Fruit fly (Drosophila melanogaster) whole organism, embryonic: ENCODE measurements around the gene CG4462.

Experiments
- ATbp ChIP-seq: fragments of 200-800 bp; sonication (Bioruptor generic); optimal IDR thresholded peaks from 2 replicates; lab custom pipeline; 2017; ENCODE audit warnings: missing biosample characterization, mild to moderate bottlenecking, missing genetic modification characterization, missing genetic modification reagents
- Atf6 ChIP-seq: fragments of 200-800 bp; sonication (Bioruptor generic); IDR thresholded peaks from 2 replicates; pipeline ENCODE4 v1.3.6; 2022; ENCODE audit warnings: missing biosample characterization, missing genetic modification characterization
- CG11504 ChIP-seq: fragments of 200-800 bp; sonication (Bioruptor generic); optimal IDR thresholded peaks from 3 replicates; lab custom pipeline; 2019; ENCODE audit warnings: missing biosample characterization, mild to moderate bottlenecking, missing genetic modification characterization, moderate library complexity
- CG12659 ChIP-seq: fragments of 200-800 bp; sonication (Bioruptor generic); optimal IDR thresholded peaks from 3 replicates; lab custom pipeline; 2017; ENCODE audit warnings: mild to moderate bottlenecking, missing biosample characterization, missing genetic modification reagents, missing genetic modification characterization
- CG13624 ChIP-seq: fragments of 200-800 bp; sonication (Bioruptor generic); optimal IDR thresholded peaks from 2 replicates; lab custom pipeline; 2016; ENCODE audit warnings: missing biosample characterization, missing genetic modification characterization
- CG14860 ChIP-seq: fragments of 200-800 bp; sonication (Bioruptor generic); IDR thresholded peaks from 3 replicates; pipeline ENCODE4 v1.3.6; 2022; ENCODE audit warnings: missing biosample characterization, missing genetic modification characterization; ENCODE audit not compliant: partially characterized antibody
- CG1832 ChIP-seq: fragments of 200-800 bp; sonication (Bioruptor generic); optimal IDR thresholded peaks from 2 replicates; lab custom pipeline; 2017; ENCODE audit warnings: missing biosample characterization, mild to moderate bottlenecking, missing genetic modification characterization, inconsistent platforms
- CG18599 ChIP-seq: fragments of 200-800 bp; sonication (Bioruptor generic); optimal IDR thresholded peaks from 3 replicates; lab custom pipeline; 2017; ENCODE audit warnings: missing biosample characterization, missing genetic modification characterization, mild to moderate bottlenecking, moderate library complexity, missing genetic modification reagents
- CG2116 ChIP-seq: fragments of 200-800 bp; sonication (Bioruptor generic); optimal IDR thresholded peaks from 3 replicates; lab custom pipeline; 2018; ENCODE audit warnings: missing biosample characterization, mild to moderate bottlenecking, missing genetic modification characterization
- CG2120 ChIP-seq: fragments of 200-800 bp; sonication (Bioruptor generic); optimal IDR thresholded peaks from 3 replicates; lab custom pipeline; 2016; ENCODE audit warnings: missing biosample characterization, missing genetic modification characterization
- CG31441 ChIP-seq: fragments of 200-800 bp; sonication (Bioruptor generic); IDR thresholded peaks from 2 replicates; pipeline ENCODE4 v1.3.6; 2022; ENCODE audit warnings: missing biosample characterization, missing genetic modification characterization
- CG33213 ChIP-seq: fragments of 200-800 bp; sonication (Bioruptor generic); optimal IDR thresholded peaks from 3 replicates; lab custom pipeline; 2016; ENCODE audit warnings: missing biosample characterization, missing genetic modification characterization
- CG7271 ChIP-seq: fragments of 200-800 bp; sonication (Bioruptor generic); optimal IDR thresholded peaks from 2 replicates; lab custom pipeline; 2018; ENCODE audit warnings: missing biosample characterization, mild to moderate bottlenecking, missing genetic modification characterization, moderate library complexity
- CG7745 ChIP-seq: fragments of 200-800 bp; sonication (Bioruptor generic); optimal IDR thresholded peaks from 2 replicates; lab custom pipeline; 2018; ENCODE audit warnings: missing biosample characterization, mild to moderate bottlenecking, missing genetic modification characterization, moderate library complexity
- CG8281 ChIP-seq: fragments of 200-800 bp; sonication (Bioruptor generic); optimal IDR thresholded peaks from 2 replicates; lab custom pipeline; 2018; ENCODE audit warnings: missing biosample characterization, mild to moderate bottlenecking, missing genetic modification characterization, moderate library complexity
- CG8388 ChIP-seq: fragments of 200-800 bp; sonication (Bioruptor generic); optimal IDR thresholded peaks from 2 replicates; lab custom pipeline; 2019; ENCODE audit warnings: missing biosample characterization, mild to moderate bottlenecking, missing genetic modification characterization, moderate library complexity
- CG9215 ChIP-seq: fragments of 200-800 bp; sonication (Bioruptor generic); IDR thresholded peaks from 2 replicates; pipeline ENCODE4 v1.3.6; 2022; ENCODE audit warnings: missing biosample characterization, missing genetic modification characterization
- CG9727 ChIP-seq: fragments of 200-800 bp; sonication (Bioruptor generic); optimal IDR thresholded peaks from 3 replicates; lab custom pipeline; 2017; ENCODE audit warnings: missing biosample characterization, mild to moderate bottlenecking, missing genetic modification characterization
- CG9797 ChIP-seq: fragments of 200-800 bp; sonication (Bioruptor generic); optimal IDR thresholded peaks from 3 replicates; lab custom pipeline; 2018; ENCODE audit warnings: missing biosample characterization, mild to moderate bottlenecking, missing genetic modification characterization
- Chrac-16 ChIP-seq: fragments of 200-800 bp; sonication (Bioruptor generic); optimal IDR thresholded peaks from 3 replicates; lab custom pipeline; 2016; ENCODE audit warnings: missing biosample characterization, missing genetic modification characterization
- CrebB ChIP-seq: fragments of 200-800 bp; sonication (Bioruptor generic); optimal IDR thresholded peaks from 3 replicates; lab custom pipeline; 2018; ENCODE audit warnings: missing biosample characterization, mild to moderate bottlenecking, missing genetic modification characterization
- D ChIP-seq, 2 experiments: fragments of 200-800 bp in 1 of 2; fragments of >200 bp in 1 of 2; sonication (Bioruptor generic) in 1 of 2; optimal IDR thresholded peaks; 2 replicates in 1 of 2; 3 replicates in 1 of 2; lab custom pipeline; 2017; ENCODE audit warnings: mild to moderate bottlenecking in 1 of 2, missing biosample characterization in 1 of 2, missing genetic modification characterization in 1 of 2, missing genetic modification reagents in 1 of 2
- Dbx ChIP-seq: fragments of 200-800 bp; sonication (Bioruptor generic); IDR thresholded peaks from 3 replicates; pipeline ENCODE4 v1.3.6; 2022; ENCODE audit warnings: missing biosample characterization, missing genetic modification characterization
- Dfd ChIP-seq, 2 experiments: fragments of >200 bp; optimal IDR thresholded peaks; 2 replicates each; lab custom pipeline; 2017; ENCODE audit warnings: missing biosample characterization in 2 of 2, missing genetic modification characterization in 2 of 2
- Fer2 ChIP-seq: fragments of 200-800 bp; sonication (Bioruptor generic); optimal IDR thresholded peaks from 2 replicates; lab custom pipeline; 2018; ENCODE audit warnings: missing biosample characterization, mild to moderate bottlenecking, missing genetic modification characterization, moderate library complexity
- Gsc ChIP-seq: fragments of 200-800 bp; sonication (Bioruptor generic); IDR thresholded peaks from 2 replicates; pipeline ENCODE4 v1.3.6; 2022; ENCODE audit warnings: missing biosample characterization, missing genetic modification characterization
- Hr39 ChIP-seq: fragments of >200 bp; optimal IDR thresholded peaks from 2 replicates; lab custom pipeline; 2017
- Lhr ChIP-seq: fragments of 200-800 bp; sonication (Bioruptor generic); optimal IDR thresholded peaks from 3 replicates; lab custom pipeline; 2017; ENCODE audit warnings: mild to moderate bottlenecking, missing biosample characterization, missing genetic modification reagents, missing genetic modification characterization
- MBD-R2 ChIP-seq: fragments of 200-800 bp; sonication (Bioruptor generic); IDR thresholded peaks from 2 replicates; pipeline ENCODE4 v1.3.6; 2022; ENCODE audit warnings: missing biosample characterization, missing genetic modification characterization
- Max ChIP-seq: fragments of 200-800 bp; sonication (Bioruptor generic); optimal IDR thresholded peaks from 2 replicates; lab custom pipeline; 2016; ENCODE audit warnings: missing biosample characterization, mild to moderate bottlenecking, missing genetic modification characterization
- TFAM ChIP-seq: fragments of 200-800 bp; sonication (Bioruptor generic); optimal IDR thresholded peaks from 2 replicates; lab custom pipeline; 2017; ENCODE audit warnings: missing biosample characterization, missing genetic modification characterization, inconsistent platforms
- aop ChIP-seq: fragments of 200-800 bp; sonication (Bioruptor generic); IDR thresholded peaks from 2 replicates; pipeline ENCODE4 v1.3.6; 2022; ENCODE audit warnings: missing biosample characterization, missing genetic modification characterization
- bowl ChIP-seq: fragments of 200-800 bp; sonication (Bioruptor generic); IDR thresholded peaks from 2 replicates; pipeline ENCODE4 v1.3.6; 2022; ENCODE audit warnings: missing biosample characterization, missing genetic modification characterization
- btn ChIP-seq: fragments of 200-800 bp; sonication (Bioruptor generic); optimal IDR thresholded peaks from 2 replicates; lab custom pipeline; 2016; ENCODE audit warnings: missing biosample characterization, missing genetic modification characterization
- dysf ChIP-seq: fragments of 200-800 bp; sonication (Bioruptor generic); IDR thresholded peaks from 3 replicates; pipeline ENCODE4 v1.3.6; 2022; ENCODE audit warnings: missing biosample characterization, missing genetic modification characterization
- emc ChIP-seq: fragments of 200-800 bp; sonication (Bioruptor generic); optimal IDR thresholded peaks from 2 replicates; lab custom pipeline; 2016; ENCODE audit warnings: missing biosample characterization, missing genetic modification characterization
- ewg ChIP-seq: fragments of 200-800 bp; sonication (Bioruptor generic); optimal IDR thresholded peaks from 3 replicates; lab custom pipeline; 2017; ENCODE audit warnings: mild to moderate bottlenecking, missing biosample characterization, missing genetic modification reagents, missing genetic modification characterization
- exex ChIP-seq: fragments of 200-800 bp; sonication (Bioruptor generic); optimal IDR thresholded peaks from 4 replicates; lab custom pipeline; 2018; ENCODE audit warnings: missing biosample characterization, mild to moderate bottlenecking, missing genetic modification characterization, moderate library complexity
- gcm ChIP-seq: fragments of 200-800 bp; sonication (Bioruptor generic); optimal IDR thresholded peaks from 2 replicates; lab custom pipeline; 2019; ENCODE audit warnings: missing biosample characterization, mild to moderate bottlenecking, missing genetic modification characterization, moderate library complexity
- grau ChIP-seq: fragments of 200-800 bp; optimal IDR thresholded peaks from 3 replicates; lab custom pipeline; 2019; ENCODE audit warnings: missing biosample characterization, mild to moderate bottlenecking, missing genetic modification characterization, moderate library complexity
- gro ChIP-seq: fragments of 200-800 bp; sonication (Bioruptor generic); optimal IDR thresholded peaks from 2 replicates; lab custom pipeline; 2016; ENCODE audit warnings: missing biosample characterization, missing genetic modification characterization
- gsb-n ChIP-seq: fragments of 200-800 bp; sonication (Bioruptor generic); optimal IDR thresholded peaks from 3 replicates; lab custom pipeline; 2018; ENCODE audit warnings: missing biosample characterization, mild to moderate bottlenecking, missing genetic modification characterization
- gt ChIP-seq: fragments of 200-800 bp; sonication (Bioruptor generic); IDR thresholded peaks from 2 replicates; pipeline ENCODE4 v1.3.6; 2022; ENCODE audit warnings: missing biosample characterization, missing genetic modification characterization
- h ChIP-seq: fragments of >200 bp; optimal IDR thresholded peaks from 2 replicates; lab custom pipeline; 2017
- nmo ChIP-seq: fragments of 200-800 bp; sonication (Bioruptor generic); optimal IDR thresholded peaks from 2 replicates; lab custom pipeline; 2018; ENCODE audit warnings: missing biosample characterization, mild to moderate bottlenecking, missing genetic modification characterization, moderate library complexity
- seq ChIP-seq: fragments of 200-800 bp; sonication (Bioruptor generic); IDR thresholded peaks from 2 replicates; pipeline ENCODE4 v1.3.6; 2022; ENCODE audit warnings: missing biosample characterization, missing genetic modification characterization
- tap ChIP-seq: fragments of 200-800 bp; optimal IDR thresholded peaks from 3 replicates; lab custom pipeline; 2019; ENCODE audit warnings: missing biosample characterization, mild to moderate bottlenecking, missing genetic modification characterization, moderate library complexity
- twi ChIP-seq: fragments of 200-800 bp; optimal IDR thresholded peaks from 2 replicates; lab custom pipeline; 2019; ENCODE audit warnings: missing biosample characterization, mild to moderate bottlenecking, missing genetic modification characterization, moderate library complexity
- zen2 ChIP-seq: fragments of 200-800 bp; sonication (Bioruptor generic); IDR thresholded peaks from 3 replicates; pipeline ENCODE4 v1.3.6; 2022; ENCODE audit warnings: missing biosample characterization, missing genetic modification characterization; ENCODE audit not compliant: partially characterized antibody
- zfh1 ChIP-seq: fragments of 200-800 bp; sonication (Bioruptor generic); IDR thresholded peaks from 3 replicates; pipeline ENCODE4 v1.3.6; 2022; ENCODE audit warnings: missing biosample characterization, missing genetic modification characterization

CG4462 gene

dm6 chr3R:19889603-19890187, 35.5 kb downstream of the CG4462 start (continued):
- TF ChIP-seq CG31441 (GFP tag; lab: Robert Waterston, UW) (peak; percentile 77), gsb-n (tag; lab: Kevin White, UChicago) (peak; percentile 18), ATbp (peak; percentile 52), Dbx (GFP tag; lab: Robert Waterston, UW) (peak; percentile 77), ewg (peak; percentile 43), Atf6 (GFP tag; lab: Robert Waterston, UW) (peak; percentile 64; the same call in 1 of the 2 replicates), CG9797 (GFP tag; lab: Kevin White, UChicago) (no peak), CG33213 (GFP tag; lab: Kevin White, UChicago) (peak; percentile 27), gcm (GFP tag; lab: Kevin White, UChicago) (peak; percentile 45), Chrac-16 (GFP tag; lab: Kevin White, UChicago) (peak; percentile 42), grau (tag; lab: Kevin White, UChicago) (peak; percentile 85), Fer2 (peak; percentile 49), zfh1 (GFP tag; lab: Robert Waterston, UW) (no peak), Gsc (GFP tag; lab: Robert Waterston, UW) (no peak), zen2 (GFP tag; lab: Robert Waterston, UW) (no peak), nmo (GFP tag; lab: Kevin White, UChicago) (peak; percentile 85), CG1832 (GFP tag; lab: Kevin White, UChicago) (no peak), gro (GFP tag; lab: Kevin White, UChicago) (peak; percentile 16), exex (tag; lab: Kevin White, UChicago) (peak; percentile 69), CG2120 (GFP tag; lab: Kevin White, UChicago) (peak; percentile 70), CG7271 (no peak), CG13624 (no peak), CG9215 (peak; percentile 69), CG14860 (GFP tag; lab: Robert Waterston, UW) (no peak), CrebB (peak; percentile 44), Dfd (GFP tag; optimal IDR thresholded peaks at IDR 0.05; lab: Kevin White, UChicago) (no peak), bowl (GFP tag; lab: Robert Waterston, UW) (no peak; the same call in 1 of the 2 replicates), Hr39 (lab: Kevin White, UChicago) (no peak), twi (tag; lab: Kevin White, UChicago) (peak; percentile 30), CG8281 (tag; lab: Kevin White, UChicago) (peak; percentile 42), gt (GFP tag; lab: Robert Waterston, UW) (no peak), CG18599 (peak; percentile 89), dysf (GFP tag; lab: Robert Waterston, UW) (peak; percentile 79), CG11504 (peak; percentile 87), seq (peak; percentile 13; the same call in 1 of the 2 replicates), CG12659 (peak; percentile 78), h (lab: Kevin White, UChicago) (no peak), Lhr (no peak), CG8388 (GFP tag; lab: Kevin White, UChicago) (peak; percentile 54), btn (no peak), MBD-R2 (GFP tag; lab: Robert Waterston, UW) (peak; percentile 36; the same call in 1 of the 2 replicates), CG9727 (GFP tag; lab: Kevin White, UChicago) (peak; percentile 81), emc (GFP tag; lab: Kevin White, UChicago) (peak; percentile 12), Max (GFP tag; lab: Kevin White, UChicago) (peak; percentile 47), CG7745 (tag; lab: Kevin White, UChicago) (peak; percentile 4), TFAM (no peak), aop (GFP tag; lab: Robert Waterston, UW) (no peak), tap (tag; lab: Kevin White, UChicago) (peak; percentile 67), D (optimal IDR thresholded peaks at IDR 0.05; lab: Kevin White, UChicago) (no peak), D (GFP tag; optimal IDR thresholded peaks at IDR 0.05; lab: Kevin White, UChicago) (peak; percentile 67), CG2116 (peak; percentile 15)
